Worm (Caenorhabditis elegans): ENCODE results near the gene btf-1.
A peak's percentile ranks its signal among the peaks of the same experiment; 100 is the strongest.

Gene btf-1

DNA sequence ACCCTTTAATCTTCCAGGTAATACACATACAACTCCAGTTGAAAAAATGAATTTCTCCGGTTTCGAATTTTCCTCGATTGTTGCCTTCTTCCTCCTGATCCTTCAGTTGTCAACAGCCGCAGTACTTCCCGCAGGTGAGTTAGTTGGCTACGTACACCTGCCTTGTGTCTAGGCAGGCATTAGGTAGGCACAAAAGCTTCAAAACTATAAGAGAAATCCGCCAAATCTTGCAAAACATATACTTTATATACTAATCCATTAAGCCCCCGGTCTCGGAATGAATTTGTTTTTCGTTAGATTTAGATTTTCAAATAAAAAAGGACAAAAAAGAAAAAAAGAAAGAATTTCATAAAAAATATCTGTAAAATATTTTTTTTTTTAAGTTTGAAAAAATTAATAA, 35.3 kb downstream of the btf-1 start, which contains the start of gene flp-16:
Gene flp-16, plus strand, starts transcription at position 18 of the 400 bp plus-strand sequence.
- no peak for TF ChIP-seq ZK546.5 (tag; optimal IDR thresholded peaks at IDR 0.05)
- no peak for TF ChIP-seq ztf-11 (tag; optimal IDR thresholded peaks at IDR 0.05)
- TF ChIP-seq pqm-1 (tag; optimal IDR thresholded peaks at IDR 0.05) = no peak
- TF ChIP-seq elt-2 (tag; optimal IDR thresholded peaks at IDR 0.05) = no peak
- TF ChIP-seq nhr-23 (tag; optimal IDR thresholded peaks at IDR 0.05) = no peak
- TF ChIP-seq elt-3 (tag; optimal IDR thresholded peaks at IDR 0.05) = no peak
- no peak for TF ChIP-seq nfya-1 (tag; optimal IDR thresholded peaks at IDR 0.05; ENCODE audit: insufficient read depth)
- no peak for TF ChIP-seq lsy-12 (tag; optimal IDR thresholded peaks at IDR 0.05)
- TF ChIP-seq fkh-10 (GFP tag; optimal IDR thresholded peaks at IDR 0.05) = no peak
- TF ChIP-seq fos-1 (tag; optimal IDR thresholded peaks at IDR 0.05) = no peak
- no peak for TF ChIP-seq nhr-77 (tag; optimal IDR thresholded peaks at IDR 0.05)
- TF ChIP-seq egl-5 (tag; optimal IDR thresholded peaks at IDR 0.05) = no peak
- TF ChIP-seq unc-39 (tag; optimal IDR thresholded peaks at IDR 0.05) = no peak
- no peak for TF ChIP-seq nhr-28 (tag; optimal IDR thresholded peaks at IDR 0.05)
- no peak for TF ChIP-seq ceh-28 (tag; optimal IDR thresholded peaks at IDR 0.05)
- TF ChIP-seq pha-4 (tag; optimal IDR thresholded peaks at IDR 0.05) = no peak
- TF ChIP-seq fkh-2 (tag; optimal IDR thresholded peaks at IDR 0.05) = no peak
- no peak for TF ChIP-seq nhr-43 (tag; optimal IDR thresholded peaks at IDR 0.05; ENCODE audit: poor library complexity, severe bottlenecking)
- TF ChIP-seq mml-1 (tag; optimal IDR thresholded peaks at IDR 0.05) = no peak

DNA sequence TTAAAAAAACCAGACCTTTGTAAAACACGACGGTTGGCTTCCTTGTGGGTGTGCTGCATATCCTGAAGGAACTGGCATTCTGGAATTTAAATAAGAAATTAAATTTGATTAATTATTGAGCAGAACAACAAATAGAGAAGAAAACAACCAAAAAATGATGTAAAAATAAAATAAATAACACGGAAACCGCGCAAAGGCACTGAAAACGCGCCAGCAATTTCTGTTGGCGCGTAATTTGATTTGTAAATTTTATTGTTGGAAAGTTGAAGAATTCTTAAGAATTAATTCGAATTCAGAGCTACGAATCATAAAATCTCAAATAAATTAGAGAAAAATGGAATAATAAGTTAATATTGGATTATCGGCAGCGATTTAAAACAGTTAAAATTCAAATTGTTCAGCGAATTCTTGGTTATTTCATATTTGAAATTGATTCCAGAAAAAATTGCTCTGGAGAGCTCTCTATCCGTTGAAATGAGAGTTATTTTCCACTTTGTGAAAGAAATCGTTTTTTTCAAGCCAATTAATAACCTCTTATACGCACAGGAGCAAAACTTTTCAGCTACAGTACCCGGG, 38.0 kb downstream of the btf-1 start, which contains the start of gene romo-1:
Gene romo-1, minus strand, starts transcription at position 79 of the 576 bp plus-strand sequence.
- TF ChIP-seq nfya-1 (tag; optimal IDR thresholded peaks at IDR 0.05; ENCODE audit: insufficient read depth) (peak; percentile 84), ama-1 (optimal IDR thresholded peaks at IDR 0.05) (no peak), egl-5 (tag; optimal IDR thresholded peaks at IDR 0.05) (peak; percentile 52), ceh-28 (tag; optimal IDR thresholded peaks at IDR 0.05) (no peak), hmg-11 (tag; optimal IDR thresholded peaks at IDR 0.05) (peak; percentile 53), R02D3.7 (tag; optimal IDR thresholded peaks at IDR 0.05) (peak; percentile 44), elt-2 (tag; optimal IDR thresholded peaks at IDR 0.05) (peak; percentile 35), lin-15B (tag; optimal IDR thresholded peaks at IDR 0.05) (peak; percentile 77), ZK546.5 (tag; optimal IDR thresholded peaks at IDR 0.05) (no peak), nhr-43 (tag; optimal IDR thresholded peaks at IDR 0.05; ENCODE audit: poor library complexity, severe bottlenecking) (peak; percentile 59), pha-4 (tag; optimal IDR thresholded peaks at IDR 0.05) (peak; percentile 90), sea-2 (GFP tag; optimal IDR thresholded peaks at IDR 0.05) (no peak), nhr-23 (tag; optimal IDR thresholded peaks at IDR 0.05) (peak; percentile 77), snpc-4 (tag; optimal IDR thresholded peaks at IDR 0.05) (peak; percentile 91), tbx-2 (tag; optimal IDR thresholded peaks at IDR 0.05) (peak; percentile 42), nhr-25 (tag; optimal IDR thresholded peaks at IDR 0.05) (peak; percentile 53), skn-1 (tag; optimal IDR thresholded peaks at IDR 0.05) (peak; percentile 26), lin-39 (tag; optimal IDR thresholded peaks at IDR 0.05) (peak; percentile 19)

DNA sequence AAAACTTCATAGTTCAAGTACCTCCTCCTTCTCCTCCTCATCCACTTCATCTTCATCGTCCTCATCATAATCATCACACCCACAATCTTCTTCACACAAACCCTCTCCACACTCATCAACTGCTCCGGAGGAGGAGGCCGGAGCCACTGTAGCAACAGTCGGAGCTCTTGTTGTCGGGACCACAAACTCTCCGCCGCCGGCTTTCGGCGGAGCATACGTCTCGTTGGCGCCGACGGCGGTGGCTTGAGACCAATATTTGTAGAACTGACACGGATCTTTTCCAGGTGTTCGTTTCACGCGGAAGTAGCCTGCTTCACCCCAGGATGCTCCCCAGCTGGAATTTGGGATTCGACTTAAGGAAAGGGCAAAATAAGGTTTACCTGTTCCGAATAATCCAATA, 39.6 kb downstream of the btf-1 start:
- TF ChIP-seq ceh-9 (tag; optimal IDR thresholded peaks at IDR 0.05) = no peak
- TF ChIP-seq nfya-1 (tag; optimal IDR thresholded peaks at IDR 0.05; ENCODE audit: insufficient read depth) = no peak
- no peak for TF ChIP-seq pha-4 (tag; optimal IDR thresholded peaks at IDR 0.05)
- TF ChIP-seq unc-39 (tag; optimal IDR thresholded peaks at IDR 0.05) = no peak
- no peak for TF ChIP-seq mdl-1 (tag; optimal IDR thresholded peaks at IDR 0.05)
- TF ChIP-seq ztf-4 (tag; optimal IDR thresholded peaks at IDR 0.05) = no peak
- no peak for TF ChIP-seq zag-1 (tag; optimal IDR thresholded peaks at IDR 0.05)
- no peak for TF ChIP-seq eor-1 (tag; optimal IDR thresholded peaks at IDR 0.05)
- no peak for TF ChIP-seq mml-1 (tag; optimal IDR thresholded peaks at IDR 0.05)

DNA sequence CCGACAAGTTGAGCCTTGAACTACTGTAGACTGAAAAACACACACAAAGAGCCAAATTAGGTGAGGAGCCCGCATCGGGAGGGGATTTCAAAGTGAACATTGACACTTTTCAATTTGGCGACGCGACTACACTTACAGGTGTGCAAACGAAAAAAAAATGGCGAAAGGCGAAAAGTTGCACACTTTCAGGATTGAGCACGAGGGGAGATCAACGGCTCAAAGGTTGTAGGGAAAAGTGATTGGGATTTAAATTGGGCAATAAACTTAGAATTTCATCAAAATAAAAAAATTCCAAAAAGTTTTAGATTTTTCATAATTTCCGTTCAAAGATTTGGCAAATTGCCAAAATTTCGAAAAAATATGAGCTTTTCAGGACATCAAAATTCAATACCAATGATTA, 43.1 kb downstream of the btf-1 start, which contains the start of gene F15D4.4:
Gene F15D4.4, minus strand, starts transcription at position 101 of the 400 bp plus-strand sequence.
- TF ChIP-seq tbx-2 (tag; optimal IDR thresholded peaks at IDR 0.05) (no peak), fkh-10 (GFP tag; optimal IDR thresholded peaks at IDR 0.05) (no peak), lin-39 (tag; optimal IDR thresholded peaks at IDR 0.05) (no peak), nhr-23 (tag; optimal IDR thresholded peaks at IDR 0.05) (no peak), ceh-16 (tag; optimal IDR thresholded peaks at IDR 0.05) (no peak), nfya-1 (tag; optimal IDR thresholded peaks at IDR 0.05; ENCODE audit: insufficient read depth) (no peak), ztf-4 (tag; optimal IDR thresholded peaks at IDR 0.05) (no peak), ZK546.5 (tag; optimal IDR thresholded peaks at IDR 0.05) (no peak), ceh-9 (tag; optimal IDR thresholded peaks at IDR 0.05) (no peak), nhr-77 (tag; optimal IDR thresholded peaks at IDR 0.05) (no peak), nhr-11 (tag; optimal IDR thresholded peaks at IDR 0.05) (no peak), nhr-237 (tag; optimal IDR thresholded peaks at IDR 0.05) (no peak), jun-1 (tag; optimal IDR thresholded peaks at IDR 0.05) (no peak), elt-1 (tag; optimal IDR thresholded peaks at IDR 0.05) (no peak), mdl-1 (tag; optimal IDR thresholded peaks at IDR 0.05) (no peak), sea-2 (GFP tag; optimal IDR thresholded peaks at IDR 0.05) (no peak), nhr-67 (tag; optimal IDR thresholded peaks at IDR 0.05) (no peak)

Measured in whole organism, L3 larva.